Worm (Caenorhabditis elegans) whole organism, midembryonic: ENCODE measurements around the gene nhr-112.

Source experiments
- T22C8.4 ChIP-seq: fragments of 200-800 bp; sonication (Bioruptor generic); IDR thresholded peaks from 2 replicates; pipeline ENCODE4 v1.3.6; 2022; ENCODE audit warnings: missing genetic modification characterization, missing compliant biosample characterization
- cog-1 ChIP-seq: sonication (generic microtip); optimal IDR thresholded peaks from 2 replicates; lab custom pipeline; 2016; ENCODE audit warnings: missing genetic modification characterization, missing compliant biosample characterization
- flt-1 ChIP-seq: fragments of 200-800 bp; sonication (Bioruptor generic); IDR thresholded peaks from 2 replicates; pipeline ENCODE4 v1.3.6; 2022; ENCODE audit warnings: missing genetic modification characterization, missing compliant biosample characterization
- klf-2 ChIP-seq: fragments of 200-800 bp; sonication (Bioruptor generic); conservative IDR thresholded peaks from 2 replicates; pipeline ENCODE4 v1.3.6; 2022; ENCODE audit warnings: missing genetic modification reagents, missing genetic modification characterization, missing compliant biosample characterization
- med-1 ChIP-seq: sonication (generic microtip); optimal IDR thresholded peaks from 2 replicates; lab custom pipeline; 2017; ENCODE audit warnings: missing genetic modification characterization, mild to moderate bottlenecking, missing compliant biosample characterization, antibody characterized with exemption, missing genetic modification reagents; ENCODE audit not compliant: insufficient read depth
- ref-1 ChIP-seq: fragments of 200-800 bp; sonication (Bioruptor generic); conservative IDR thresholded peaks from 2 replicates; pipeline ENCODE4 v1.3.6; 2022; ENCODE audit warnings: missing genetic modification reagents, missing genetic modification characterization, missing compliant biosample characterization
- tab-1 ChIP-seq: fragments of 200-800 bp; sonication (Bioruptor generic); IDR thresholded peaks from 2 replicates; pipeline ENCODE4 v1.3.6; 2022; ENCODE audit warnings: missing genetic modification characterization, missing compliant biosample characterization
- ztf-23 ChIP-seq: fragments of 200-800 bp; sonication (Bioruptor generic); IDR thresholded peaks from 2 replicates; pipeline ENCODE4 v1.3.6; 2022; ENCODE audit warnings: missing genetic modification reagents, missing genetic modification characterization, missing compliant biosample characterization
- ztf-29 ChIP-seq: fragments of 200-800 bp; sonication (Bioruptor generic); IDR thresholded peaks from 2 replicates; pipeline ENCODE4 v1.3.6; 2022; ENCODE audit warnings: missing genetic modification reagents, missing genetic modification characterization, missing compliant biosample characterization

nhr-112 gene

DNA sequence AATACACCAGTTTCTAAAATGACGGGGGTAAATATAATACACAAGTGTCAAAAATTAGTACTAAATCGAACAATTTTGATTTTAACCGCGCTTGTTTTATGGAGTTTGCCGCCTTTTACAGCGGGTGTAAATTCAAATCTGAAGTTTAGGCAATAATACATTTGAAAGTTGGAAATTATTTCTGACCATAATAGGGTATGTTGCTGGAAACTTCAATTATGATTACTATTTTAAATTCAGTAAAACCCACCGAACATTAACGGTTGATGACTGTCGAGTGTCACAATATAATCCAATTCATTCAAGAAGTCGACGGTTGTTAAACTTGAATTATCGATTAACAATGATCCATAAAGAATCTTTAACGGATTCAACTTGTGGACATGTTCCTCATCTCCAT is 9.8 kb downstream of the nhr-112 start:
- TF ChIP-seq tab-1 (GFP tag; lab: Robert Waterston, UW) (no peak), med-1 (no peak), T22C8.4 (GFP tag; lab: Robert Waterston, UW) (no peak), cog-1 (tag; lab: Kevin White, UChicago) (no peak), klf-2 (GFP tag; lab: Robert Waterston, UW) (no peak), flt-1 (GFP tag; lab: Robert Waterston, UW) (no peak), ztf-29 (GFP tag; lab: Robert Waterston, UW) (no peak), ref-1 (GFP tag; lab: Robert Waterston, UW) (no peak), ztf-23 (GFP tag; lab: Robert Waterston, UW) (no peak)

DNA sequence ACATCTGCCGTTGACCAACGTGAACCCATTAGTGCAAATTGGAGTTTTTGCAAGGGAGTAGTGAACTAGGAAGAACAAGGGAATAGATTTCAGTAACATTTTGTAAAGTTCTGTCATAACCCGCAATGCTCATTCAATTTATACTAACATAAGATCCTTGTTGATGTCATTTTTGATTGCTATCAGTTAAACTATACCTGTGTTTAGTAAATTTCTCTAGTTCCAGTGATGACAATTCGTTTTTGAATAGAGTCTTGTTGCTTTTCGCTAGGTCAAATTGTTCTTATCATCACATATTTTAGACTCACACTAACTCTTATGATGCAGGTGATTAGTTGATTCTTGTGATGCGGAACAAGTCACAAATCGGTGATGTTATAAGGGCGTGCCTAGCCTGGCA is 17.1 kb downstream of the nhr-112 start, which contains the start of gene clec-9:
Gene clec-9 (minus strand): TSS at position 101 of the 400 bp plus-strand sequence.
- no peak for TF ChIP-seq cog-1 (tag; lab: Kevin White, UChicago)
- TF ChIP-seq ref-1 (GFP tag; lab: Robert Waterston, UW), result no peak
- TF ChIP-seq T22C8.4 (GFP tag; lab: Robert Waterston, UW), result no peak
- no peak for TF ChIP-seq med-1
- TF ChIP-seq klf-2 (GFP tag; lab: Robert Waterston, UW), result no peak
- no peak for TF ChIP-seq flt-1 (GFP tag; lab: Robert Waterston, UW)

DNA sequence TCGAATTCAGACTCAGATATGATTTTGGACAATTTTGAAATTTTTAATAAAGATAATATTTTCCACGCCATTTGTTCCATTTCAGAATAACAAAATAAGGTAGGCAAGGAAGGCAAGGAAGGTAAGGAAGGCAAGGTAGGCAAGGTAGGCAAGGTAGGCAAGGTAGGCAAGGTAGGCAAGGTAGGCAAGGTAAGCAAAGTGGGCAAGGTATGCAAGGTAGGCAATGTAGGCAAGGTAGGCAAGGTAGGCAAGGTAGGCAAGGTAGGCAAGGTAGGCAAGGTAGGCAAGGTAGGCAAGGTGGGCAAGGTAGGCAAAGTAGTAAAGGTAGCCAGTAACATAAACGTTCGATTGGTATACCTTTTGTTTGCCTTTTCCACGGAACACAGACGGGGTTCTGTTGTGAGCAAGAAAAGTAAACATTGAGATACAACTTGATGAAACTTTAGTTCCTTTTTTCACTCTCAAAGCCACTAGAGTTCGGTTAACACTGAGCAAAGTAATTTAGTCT is 23.8 kb downstream of the nhr-112 start, which contains the start of gene Y70C5C.1:
Gene Y70C5C.1 (plus strand): TSS at position 458 of the 508 bp plus-strand sequence.
- TF ChIP-seq ztf-29 (GFP tag; lab: Robert Waterston, UW) (no peak), flt-1 (GFP tag; lab: Robert Waterston, UW) (peak; percentile 73; the same call in 1 of the 2 replicates), tab-1 (GFP tag; lab: Robert Waterston, UW) (no peak), ztf-23 (GFP tag; lab: Robert Waterston, UW) (peak; percentile 67)

DNA sequence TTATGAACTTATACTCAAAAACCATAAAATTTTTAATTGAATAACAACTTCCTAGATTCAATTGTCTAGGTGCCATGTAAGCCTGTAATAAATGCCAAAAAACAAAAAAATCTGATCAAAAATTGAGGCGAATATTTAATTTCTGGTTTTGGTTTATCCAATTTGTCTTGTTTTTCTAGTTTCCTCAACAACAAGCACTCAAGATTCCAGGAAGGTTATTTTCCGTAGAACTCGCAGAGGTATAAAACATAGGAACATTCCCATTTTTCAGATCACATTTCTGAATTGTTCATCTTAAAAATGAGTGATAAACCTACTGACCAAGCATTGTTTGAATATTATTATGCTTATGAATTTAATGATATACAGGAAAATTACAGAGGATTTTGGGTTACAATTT is 26.5 kb downstream of the nhr-112 start, which contains the start of gene srw-41:
Gene srw-41 (plus strand): TSS at position 301 of the 400 bp plus-strand sequence.
- no peak for TF ChIP-seq ztf-29 (GFP tag; lab: Robert Waterston, UW)
- TF ChIP-seq klf-2 (GFP tag; lab: Robert Waterston, UW), result no peak
- no peak for TF ChIP-seq ref-1 (GFP tag; lab: Robert Waterston, UW)

DNA sequence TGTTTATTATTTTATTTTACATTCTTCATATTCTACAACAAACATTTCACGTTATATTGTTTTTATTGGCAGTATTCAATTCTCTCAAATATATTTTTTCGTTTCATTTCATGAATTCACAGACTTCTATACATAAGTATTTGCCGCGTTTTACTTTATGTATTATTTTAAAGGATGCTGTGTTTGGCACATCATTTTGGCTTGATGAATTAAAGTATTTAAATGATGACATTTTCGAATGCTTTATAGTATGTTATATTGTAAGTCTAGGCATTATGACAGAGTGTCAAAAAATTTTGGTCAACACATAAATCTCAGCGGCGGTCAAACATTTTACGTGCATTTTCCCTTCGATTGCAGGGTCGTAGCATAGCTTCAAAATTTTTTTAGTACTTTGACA is 28.1 kb downstream of the nhr-112 start:
- TF ChIP-seq T22C8.4 (GFP tag; lab: Robert Waterston, UW) (no peak), ztf-29 (GFP tag; lab: Robert Waterston, UW) (no peak)

DNA sequence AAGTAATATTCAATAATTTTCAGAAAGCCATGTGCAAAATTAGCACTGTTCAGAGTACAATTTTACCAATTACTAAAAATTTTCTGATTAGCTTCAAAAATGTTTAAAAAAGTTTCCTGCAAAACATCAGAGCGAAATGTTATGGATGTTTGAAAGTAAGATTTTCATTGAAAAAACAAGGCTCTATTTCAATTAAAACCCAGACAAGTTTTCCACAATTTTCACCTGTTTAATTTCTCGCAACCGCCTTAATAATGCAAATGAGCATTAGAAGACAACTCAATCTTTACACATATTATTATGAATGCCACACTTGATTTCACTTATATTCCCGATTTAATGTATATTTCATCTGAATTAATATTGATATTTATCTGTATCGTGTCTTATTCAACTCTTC is 29.1 kb downstream of the nhr-112 start, which contains the start of gene srz-101:
Gene srz-101 (plus strand): TSS at position 301 of the 400 bp plus-strand sequence.
- no peak for TF ChIP-seq ztf-29 (GFP tag; lab: Robert Waterston, UW)
- no peak for TF ChIP-seq ztf-23 (GFP tag; lab: Robert Waterston, UW)
- TF ChIP-seq klf-2 (GFP tag; lab: Robert Waterston, UW), result no peak
- TF ChIP-seq T22C8.4 (GFP tag; lab: Robert Waterston, UW), result no peak
- no peak for TF ChIP-seq tab-1 (GFP tag; lab: Robert Waterston, UW)
- TF ChIP-seq cog-1 (tag; lab: Kevin White, UChicago), result no peak
- no peak for TF ChIP-seq ref-1 (GFP tag; lab: Robert Waterston, UW)
- TF ChIP-seq med-1, result no peak
- no peak for TF ChIP-seq flt-1 (GFP tag; lab: Robert Waterston, UW)

DNA sequence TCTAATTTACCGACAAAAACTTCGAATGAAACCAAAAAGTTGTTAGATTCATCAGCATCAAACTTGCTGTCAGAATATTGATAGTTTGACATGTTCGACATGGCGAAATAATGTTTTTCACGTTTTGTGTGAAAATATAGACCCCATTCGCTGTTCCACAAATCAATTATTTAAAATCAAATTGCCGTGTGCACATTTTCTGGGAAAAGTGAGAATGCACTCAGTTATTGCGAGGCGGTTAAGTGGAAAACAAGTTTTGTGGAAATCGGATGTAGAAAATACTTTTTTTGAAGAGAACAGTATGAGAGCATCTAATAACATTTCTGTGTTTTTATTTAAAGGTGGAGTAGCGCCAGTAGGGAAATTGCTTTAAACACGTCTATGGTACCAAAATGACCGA is 29.9 kb downstream of the nhr-112 start, which contains the start of gene srw-42:
Gene srw-42 (minus strand): TSS at position 101 of the 400 bp plus-strand sequence.
- TF ChIP-seq ztf-29 (GFP tag; lab: Robert Waterston, UW), result no peak
- no peak for TF ChIP-seq ztf-23 (GFP tag; lab: Robert Waterston, UW)
- TF ChIP-seq klf-2 (GFP tag; lab: Robert Waterston, UW), result no peak
- no peak for TF ChIP-seq med-1
- no peak for TF ChIP-seq ref-1 (GFP tag; lab: Robert Waterston, UW)
- TF ChIP-seq T22C8.4 (GFP tag; lab: Robert Waterston, UW), result no peak
- TF ChIP-seq tab-1 (GFP tag; lab: Robert Waterston, UW), result no peak
- TF ChIP-seq cog-1 (tag; lab: Kevin White, UChicago), result no peak
- no peak for TF ChIP-seq flt-1 (GFP tag; lab: Robert Waterston, UW)

DNA sequence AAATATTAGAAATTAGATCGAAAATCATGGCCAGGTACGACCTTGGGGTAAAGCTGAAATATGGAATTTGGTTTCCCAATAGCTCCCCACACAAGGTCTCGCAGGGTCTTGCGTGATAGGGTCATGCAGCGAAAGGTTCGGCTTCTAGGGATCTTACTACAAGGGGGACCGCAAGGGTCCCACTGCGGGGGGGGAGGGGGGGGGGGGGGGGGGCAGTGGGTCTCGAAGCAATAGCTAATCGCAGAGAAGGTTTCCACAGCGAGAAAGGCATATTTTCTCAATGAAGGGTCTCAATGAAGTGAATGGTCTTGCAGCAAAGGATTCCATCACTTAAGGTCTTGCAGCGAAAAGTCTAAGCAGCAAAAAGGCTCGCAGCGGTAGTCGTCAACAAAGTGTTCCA is 30.7 kb downstream of the nhr-112 start:
- TF ChIP-seq ref-1 (GFP tag; lab: Robert Waterston, UW) (no peak), tab-1 (GFP tag; lab: Robert Waterston, UW) (no peak), T22C8.4 (GFP tag; lab: Robert Waterston, UW) (no peak), ztf-29 (GFP tag; lab: Robert Waterston, UW) (no peak), cog-1 (tag; lab: Kevin White, UChicago) (no peak), ztf-23 (GFP tag; lab: Robert Waterston, UW) (no peak), med-1 (no peak), klf-2 (GFP tag; lab: Robert Waterston, UW) (no peak), flt-1 (GFP tag; lab: Robert Waterston, UW) (no peak)

DNA sequence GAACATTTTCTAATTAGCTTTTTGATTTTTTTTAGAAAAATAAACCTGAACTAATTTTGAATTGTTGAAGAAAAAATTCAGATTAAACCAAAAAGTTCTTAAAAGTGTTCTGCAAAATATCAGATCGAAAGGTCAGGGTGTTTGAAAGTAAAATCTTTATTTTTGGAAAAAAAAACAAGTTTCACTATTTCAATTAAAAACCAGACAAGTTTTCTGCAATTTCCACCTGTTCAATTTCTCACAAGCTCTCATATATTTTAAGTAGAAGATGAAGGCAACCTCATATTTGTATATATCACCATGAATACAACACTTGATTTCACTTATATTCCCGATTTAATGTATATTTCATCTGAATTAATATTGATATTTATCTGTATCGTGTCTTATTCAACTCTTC is 36.4 kb downstream of the nhr-112 start, which contains the start of gene srz-102:
Gene srz-102 (plus strand): TSS at position 301 of the 400 bp plus-strand sequence.
- TF ChIP-seq ztf-23 (GFP tag; lab: Robert Waterston, UW) (no peak), ztf-29 (GFP tag; lab: Robert Waterston, UW) (no peak), ref-1 (GFP tag; lab: Robert Waterston, UW) (no peak), cog-1 (tag; lab: Kevin White, UChicago) (no peak), klf-2 (GFP tag; lab: Robert Waterston, UW) (no peak), T22C8.4 (GFP tag; lab: Robert Waterston, UW) (no peak), flt-1 (GFP tag; lab: Robert Waterston, UW) (no peak), med-1 (no peak), tab-1 (GFP tag; lab: Robert Waterston, UW) (no peak)

DNA sequence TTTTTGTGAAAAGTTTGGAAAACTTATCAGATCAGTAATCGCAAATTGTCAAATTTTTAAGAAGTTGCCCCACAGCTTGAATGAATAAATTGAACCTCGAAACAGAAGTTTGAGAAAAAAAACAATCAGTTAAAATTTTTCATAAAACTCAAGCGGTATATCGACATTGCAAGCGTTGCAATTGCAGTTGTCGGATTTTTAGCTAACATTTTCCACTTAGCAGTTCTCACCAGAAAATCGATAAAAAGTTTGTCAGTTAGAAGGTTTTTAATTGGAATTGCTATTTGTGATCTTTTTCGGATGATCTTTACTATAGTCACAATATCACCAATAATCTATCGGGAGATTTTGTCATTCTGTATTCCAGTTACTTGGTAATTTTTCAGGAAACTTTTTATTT is 37.9 kb downstream of the nhr-112 start, which contains the start of gene srw-43:
Gene srw-43 (plus strand): TSS at position 301 of the 400 bp plus-strand sequence.
- TF ChIP-seq ztf-23 (GFP tag; lab: Robert Waterston, UW), result no peak
- TF ChIP-seq klf-2 (GFP tag; lab: Robert Waterston, UW), result no peak
- no peak for TF ChIP-seq med-1
- TF ChIP-seq tab-1 (GFP tag; lab: Robert Waterston, UW), result no peak
- TF ChIP-seq cog-1 (tag; lab: Kevin White, UChicago), result no peak
- no peak for TF ChIP-seq T22C8.4 (GFP tag; lab: Robert Waterston, UW)
- no peak for TF ChIP-seq flt-1 (GFP tag; lab: Robert Waterston, UW)
- TF ChIP-seq ref-1 (GFP tag; lab: Robert Waterston, UW), result no peak
- no peak for TF ChIP-seq ztf-29 (GFP tag; lab: Robert Waterston, UW)
